Worm (Caenorhabditis elegans) whole organism, L1 larva: ENCODE data around the gene tra-1.

Experiments
- C04F5.9 ChIP-seq: sonication (generic microtip); optimal IDR thresholded peaks from 2 replicates; lab custom pipeline; 2016; ENCODE audit warnings: missing genetic modification characterization, missing compliant biosample characterization
- C16A3.4 ChIP-seq: fragments of 150-350 bp; optimal IDR thresholded peaks from 2 replicates; lab custom pipeline; 2014; ENCODE audit warnings: missing biosample characterization, missing genetic modification characterization
- C34B4.2 ChIP-seq: sonication (generic microtip); optimal IDR thresholded peaks from 2 replicates; lab custom pipeline; 2017; ENCODE audit warnings: mild to moderate bottlenecking, missing genetic modification characterization, missing compliant biosample characterization
- F16B12.6 ChIP-seq: fragments of 150-350 bp; optimal IDR thresholded peaks from 2 replicates; lab custom pipeline; 2014; ENCODE audit warnings: missing biosample characterization, missing genetic modification characterization
- Y116A8C.19 ChIP-seq: sonication (generic microtip); optimal IDR thresholded peaks from 2 replicates; lab custom pipeline; 2016; ENCODE audit warnings: missing compliant biosample characterization, missing genetic modification characterization, borderline replicate concordance
- aha-1 ChIP-seq: fragments of 150-350 bp; optimal IDR thresholded peaks from 2 replicates; lab custom pipeline; 2014; ENCODE audit warnings: missing biosample characterization, missing genetic modification characterization
- alr-1 ChIP-seq: fragments of 200-800 bp; sonication (Bioruptor generic); optimal IDR thresholded peaks from 2 replicates; lab custom pipeline; 2018; ENCODE audit warnings: borderline replicate concordance, mild to moderate bottlenecking, missing genetic modification characterization, missing compliant biosample characterization
- ama-1 ChIP-seq: fragments of 150-350 bp; optimal IDR thresholded peaks from 2 replicates; lab custom pipeline; 2014
- ceh-8 ChIP-seq: fragments of 200-800 bp; sonication (Bioruptor generic); optimal IDR thresholded peaks from 2 replicates; lab custom pipeline; 2018; ENCODE audit warnings: mild to moderate bottlenecking, missing genetic modification characterization, moderate library complexity, missing compliant biosample characterization
- ceh-82 ChIP-seq, 3 experiments: fragments of 150-350 bp in 1 of 3; sonication (generic microtip) in 2 of 3; optimal IDR thresholded peaks; 2 replicates each; lab custom pipeline; 2014 to 2017; ENCODE audit warnings: missing biosample characterization in 3 of 3, missing genetic modification characterization in 3 of 3
- ceh-88 ChIP-seq: fragments of 200-800 bp; sonication (Bioruptor generic); IDR thresholded peaks from 2 replicates; pipeline ENCODE4 v1.3.6; 2022; ENCODE audit warnings: missing genetic modification characterization, missing compliant biosample characterization
- dsc-1 ChIP-seq: sonication (generic microtip); optimal IDR thresholded peaks from 2 replicates; lab custom pipeline; 2016; ENCODE audit warnings: mild to moderate bottlenecking, missing genetic modification characterization, missing compliant biosample characterization
- efl-1 ChIP-seq, 4 experiments: fragments of 150-350 bp; optimal IDR thresholded peaks in 3 of 4; peaks in 1 of 4; 1 replicate in 1 of 4; 2 replicates in 3 of 4; lab custom pipeline; 2014; ENCODE audit warnings: missing biosample characterization in 2 of 4, missing genetic modification characterization in 2 of 4, missing genetic modification reagents in 2 of 4
- efl-3 ChIP-seq: fragments of 200-800 bp; sonication (Bioruptor generic); optimal IDR thresholded peaks from 2 replicates; lab custom pipeline; 2018; ENCODE audit warnings: mild to moderate bottlenecking, missing genetic modification characterization, missing compliant biosample characterization
- egl-13 ChIP-seq: sonication (generic microtip); optimal IDR thresholded peaks from 2 replicates; lab custom pipeline; 2016; ENCODE audit warnings: missing genotype, missing genetic modification reagents, missing genetic modification characterization, missing compliant biosample characterization
- elt-2 ChIP-seq: sonication (generic microtip); optimal IDR thresholded peaks from 2 replicates; lab custom pipeline; 2016; ENCODE audit warnings: missing genetic modification characterization, mild to moderate bottlenecking, inconsistent platforms, missing compliant biosample characterization, missing genetic modification reagents
- fkh-8 ChIP-seq: sonication (generic microtip); optimal IDR thresholded peaks from 2 replicates; lab custom pipeline; 2016; ENCODE audit warnings: mild to moderate bottlenecking, missing genetic modification characterization, missing compliant biosample characterization
- fos-1 ChIP-seq: fragments of 150-350 bp; optimal IDR thresholded peaks from 2 replicates; lab custom pipeline; 2014; ENCODE audit warnings: missing biosample characterization, missing genetic modification characterization
- grh-1 ChIP-seq: fragments of 200-800 bp; sonication (Bioruptor generic); IDR thresholded peaks from 2 replicates; pipeline ENCODE4 v1.3.6; 2022; ENCODE audit warnings: missing genetic modification reagents, missing genetic modification characterization, missing compliant biosample characterization
- hpl-2 ChIP-seq: fragments of 150-350 bp; optimal IDR thresholded peaks from 2 replicates; lab custom pipeline; 2014; ENCODE audit warnings: missing biosample characterization, missing genetic modification reagents, missing genetic modification characterization
- isw-1 ChIP-seq: fragments of 200-800 bp; sonication (Bioruptor generic); IDR thresholded peaks from 2 replicates; pipeline ENCODE4 v1.3.6; 2022; ENCODE audit warnings: missing genetic modification characterization, missing compliant biosample characterization
- jun-1 ChIP-seq: fragments of 150-350 bp; optimal IDR thresholded peaks from 2 replicates; lab custom pipeline; 2014; ENCODE audit warnings: missing biosample characterization, missing genetic modification reagents, missing genetic modification characterization
- lin-13 ChIP-seq: fragments of 150-350 bp; optimal IDR thresholded peaks from 2 replicates; lab custom pipeline; 2014; ENCODE audit warnings: missing biosample characterization, missing genetic modification reagents, missing genetic modification characterization
- lin-15B ChIP-seq: fragments of 150-350 bp; sonication (generic microtip); optimal IDR thresholded peaks from 3 replicates; lab custom pipeline; 2014; ENCODE audit warnings: missing biosample characterization, missing genetic modification characterization
- lin-35 ChIP-seq, 2 experiments: fragments of 150-350 bp; optimal IDR thresholded peaks; 2 replicates each; lab custom pipeline; 2014; ENCODE audit warnings: missing biosample characterization in 2 of 2, missing genetic modification characterization in 2 of 2, missing genetic modification reagents in 2 of 2
- lsy-2 ChIP-seq, 2 experiments: fragments of 150-350 bp; optimal IDR thresholded peaks; 2 replicates each; lab custom pipeline; 2014; ENCODE audit warnings: missing biosample characterization in 2 of 2, missing genetic modification characterization in 2 of 2
- mab-9 ChIP-seq: fragments of 200-800 bp; sonication (Bioruptor generic); IDR thresholded peaks from 2 replicates; pipeline ENCODE4 v1.3.6; 2022; ENCODE audit warnings: missing genetic modification reagents, missing genetic modification characterization, missing compliant biosample characterization
- mef-2 ChIP-seq: fragments of 150-350 bp; optimal IDR thresholded peaks from 2 replicates; lab custom pipeline; 2014; ENCODE audit warnings: missing biosample characterization, missing genetic modification characterization
- nhr-11 ChIP-seq: fragments of 150-350 bp; optimal IDR thresholded peaks from 2 replicates; lab custom pipeline; 2014; ENCODE audit warnings: missing biosample characterization, missing genetic modification characterization
- nhr-19 ChIP-seq: fragments of 200-800 bp; sonication (Bioruptor generic); conservative IDR thresholded peaks from 2 replicates; pipeline ENCODE4 v1.3.6; 2022; ENCODE audit warnings: missing genetic modification characterization, missing compliant biosample characterization
- nhr-28 ChIP-seq: fragments of 150-350 bp; optimal IDR thresholded peaks from 2 replicates; lab custom pipeline; 2014; ENCODE audit warnings: missing biosample characterization, missing genetic modification characterization
- nhr-47 ChIP-seq: sonication (generic microtip); optimal IDR thresholded peaks from 2 replicates; lab custom pipeline; 2016; ENCODE audit warnings: mild to moderate bottlenecking, missing genetic modification characterization, moderate library complexity, missing compliant biosample characterization
- nhr-71 ChIP-seq: sonication (generic microtip); optimal IDR thresholded peaks from 2 replicates; lab custom pipeline; 2016; ENCODE audit warnings: mild to moderate bottlenecking, missing genetic modification characterization, moderate library complexity, missing compliant biosample characterization
- nhr-76 ChIP-seq: sonication (generic microtip); optimal IDR thresholded peaks from 2 replicates; lab custom pipeline; 2017; ENCODE audit warnings: missing biosample characterization, missing genetic modification characterization
- nhr-84 ChIP-seq: sonication (generic microtip); optimal IDR thresholded peaks from 2 replicates; lab custom pipeline; 2017; ENCODE audit warnings: missing biosample characterization, missing genetic modification characterization
- nhr-85 ChIP-seq: sonication (generic microtip); peaks from one replicate; lab custom pipeline; 2016; ENCODE audit warnings: missing genetic modification characterization, inconsistent platforms, missing compliant biosample characterization
- nhr-90 ChIP-seq: sonication (generic microtip); optimal IDR thresholded peaks from 2 replicates; lab custom pipeline; 2016; ENCODE audit warnings: mild to moderate bottlenecking, missing genetic modification characterization, missing compliant biosample characterization; ENCODE audit not compliant: poor library complexity
- pag-3 ChIP-seq: sonication (generic microtip); optimal IDR thresholded peaks from 2 replicates; lab custom pipeline; 2017; ENCODE audit warnings: missing genetic modification characterization, mild to moderate bottlenecking, missing compliant biosample characterization, antibody characterized with exemption, borderline replicate concordance; ENCODE audit not compliant: insufficient read depth
- rnt-1 ChIP-seq: sonication (generic microtip); optimal IDR thresholded peaks from 2 replicates; lab custom pipeline; 2016; ENCODE audit warnings: mild to moderate bottlenecking, missing genetic modification characterization, moderate library complexity, missing compliant biosample characterization
- skn-1 ChIP-seq: fragments of 150-350 bp; optimal IDR thresholded peaks from 2 replicates; lab custom pipeline; 2014; ENCODE audit warnings: missing biosample characterization, missing genetic modification characterization
- snpc-4 ChIP-seq: fragments of 150-350 bp; optimal IDR thresholded peaks from 2 replicates; lab custom pipeline; 2014; ENCODE audit warnings: missing biosample characterization, missing genetic modification characterization
- snu-23 ChIP-seq: sonication (generic microtip); optimal IDR thresholded peaks from 2 replicates; lab custom pipeline; 2016; ENCODE audit warnings: missing genetic modification characterization, missing compliant biosample characterization
- swsn-7 ChIP-seq: sonication (generic microtip); optimal IDR thresholded peaks from 2 replicates; lab custom pipeline; 2016; ENCODE audit warnings: missing genetic modification characterization, missing compliant biosample characterization
- tbx-2 ChIP-seq: sonication (generic microtip); optimal IDR thresholded peaks from 2 replicates; lab custom pipeline; 2016; ENCODE audit warnings: missing genetic modification characterization, missing compliant biosample characterization
- unc-130 ChIP-seq: fragments of 150-350 bp; optimal IDR thresholded peaks from 2 replicates; lab custom pipeline; 2017; ENCODE audit warnings: missing biosample characterization, missing genetic modification characterization, inconsistent platforms
- unc-86 ChIP-seq: sonication (generic microtip); optimal IDR thresholded peaks from 2 replicates; lab custom pipeline; 2016; ENCODE audit warnings: missing genetic modification characterization, missing compliant biosample characterization
- unc-98 ChIP-seq: fragments of 200-800 bp; sonication (Bioruptor generic); IDR thresholded peaks from 2 replicates; pipeline ENCODE4 v1.3.6; 2022; ENCODE audit warnings: missing genetic modification characterization, missing compliant biosample characterization
- zip-4 ChIP-seq: fragments of 200-800 bp; sonication (Bioruptor generic); optimal IDR thresholded peaks from 2 replicates; lab custom pipeline; 2018; ENCODE audit warnings: mild to moderate bottlenecking, missing genetic modification characterization, moderate library complexity, missing compliant biosample characterization
- ztf-4 ChIP-seq: fragments of 150-350 bp; optimal IDR thresholded peaks from 2 replicates; lab custom pipeline; 2014; ENCODE audit warnings: missing biosample characterization, missing genetic modification characterization

Gene tra-1

ce11 chrIII:11195140-11195539, at the start of gene tra-1:
Gene tra-1, minus strand, starts transcription at chrIII:11195201.
- no peak for TF ChIP-seq tbx-2
- peak; percentile 24 for TF ChIP-seq nhr-85

- no peak for TF ChIP-seq nhr-11
- TF ChIP-seq ztf-4 (tag; lab: Kevin White, UChicago): no peak
- TF ChIP-seq lin-35 (GFP tag; optimal IDR thresholded peaks at IDR 0.05; lab: Kevin White, UChicago): peak in 1 of 2 experiments; percentile 28
- peak; percentile 96 for TF ChIP-seq skn-1
- TF ChIP-seq, all 84 proteins: peak for 2
Observed at ce11 chrIII:11244338-11244737, 49.3 kb upstream of the tra-1 start.

DNA sequence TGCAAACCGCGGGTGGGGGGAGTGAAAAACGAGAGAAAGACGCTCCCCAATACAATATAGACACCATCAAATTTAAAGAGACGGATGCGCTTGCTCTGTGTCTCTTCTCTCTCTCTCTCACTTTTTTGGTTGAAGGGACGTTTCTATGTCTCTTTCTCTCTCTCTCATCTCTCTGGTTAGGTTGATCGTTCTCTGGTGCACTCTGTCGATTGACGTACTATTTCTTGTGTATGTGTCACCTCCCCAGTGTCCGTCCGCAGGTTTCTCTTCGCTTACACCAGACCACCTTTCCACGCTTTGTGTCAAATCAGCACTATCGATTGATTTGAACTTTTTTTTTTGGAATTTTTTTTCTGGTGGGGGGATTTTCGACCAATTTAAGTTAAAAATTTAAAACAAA, 48.4 kb upstream of the tra-1 start:
- TF ChIP-seq unc-98 (no peak), efl-3 (GFP tag; lab: Kevin White, UChicago) (no peak), nhr-71 (peak; percentile 86), unc-130 (tag; lab: Kevin White, UChicago) (peak; percentile 67), ceh-82 (tag; optimal IDR thresholded peaks at IDR 0.05; lab: Kevin White, UChicago) (peak in 2 of 3 experiments; percentile 1 to 39), F16B12.6 (tag; lab: Kevin White, UChicago) (peak; percentile 3), Y116A8C.19 (no peak), nhr-84 (tag; lab: Kevin White, UChicago) (no peak), snu-23 (GFP tag; lab: Kevin White, UChicago) (peak; percentile 90), C04F5.9 (tag; lab: Kevin White, UChicago) (no peak), swsn-7 (peak; percentile 59), alr-1 (tag; lab: Kevin White, UChicago) (no peak), lin-13 (GFP tag; lab: Kevin White, UChicago) (peak; percentile 23), nhr-28 (tag; lab: Kevin White, UChicago) (no peak), isw-1 (GFP tag; lab: Robert Waterston, UW) (no peak), egl-13 (tag; lab: Kevin White, UChicago) (no peak), nhr-76 (tag; lab: Kevin White, UChicago) (no peak), skn-1 (peak; percentile 68), ceh-88 (GFP tag; lab: Robert Waterston, UW) (no peak), ama-1 (no peak), aha-1 (tag; lab: Kevin White, UChicago) (no peak), efl-1 (optimal IDR thresholded peaks at IDR 0.05; lab: Kevin White, UChicago) (peak; percentile 65 to 74), efl-1 (GFP tag; optimal IDR thresholded peaks at IDR 0.05 in 1 of 2; lab: Kevin White, UChicago) (peak; percentile 44 to 93), fkh-8 (tag; lab: Kevin White, UChicago) (peak; percentile 33), mab-9 (GFP tag; lab: Robert Waterston, UW) (no peak), dsc-1 (peak; percentile 35), lin-15B (tag; lab: Kevin White, UChicago) (no peak), nhr-85 (peak; percentile 90), tbx-2 (peak; percentile 60), jun-1 (tag; lab: Kevin White, UChicago) (peak; percentile 57), hpl-2 (GFP tag; lab: Kevin White, UChicago) (peak; percentile 12), fos-1 (tag; lab: Kevin White, UChicago) (peak; percentile 83), nhr-47 (peak; percentile 72), C34B4.2 (tag; lab: Kevin White, UChicago) (no peak), nhr-90 (tag; lab: Kevin White, UChicago) (peak; percentile 68), nhr-19 (peak; percentile 94), zip-4 (GFP tag; lab: Kevin White, UChicago) (no peak), C16A3.4 (tag; lab: Kevin White, UChicago) (peak; percentile 80), rnt-1 (tag; lab: Kevin White, UChicago) (no peak), mef-2 (tag; lab: Kevin White, UChicago) (no peak), ceh-8 (GFP tag; lab: Kevin White, UChicago) (no peak), snpc-4 (tag; lab: Kevin White, UChicago) (peak; percentile 8), pag-3 (tag; lab: Kevin White, UChicago) (no peak), lsy-2 (tag; optimal IDR thresholded peaks at IDR 0.05; lab: Kevin White, UChicago) (peak; percentile 60 to 84), elt-2 (tag; lab: Kevin White, UChicago) (peak; percentile 25), unc-86 (no peak), grh-1 (GFP tag; lab: Robert Waterston, UW) (no peak)
